Worm (Caenorhabditis elegans) whole organism, mixed stage, embryonic: ENCODE data around the gene irld-64.

Source experiments
- bed-3 ChIP-seq: fragments of 200-800 bp; sonication (Bioruptor generic); optimal IDR thresholded peaks from 3 replicates; lab custom pipeline; 2018; ENCODE audit warnings: mild to moderate bottlenecking, missing genetic modification characterization, moderate library complexity, missing compliant biosample characterization
- blmp-1 ChIP-seq: fragments of 150-350 bp; optimal IDR thresholded peaks from 2 replicates; lab custom pipeline; 2014; ENCODE audit warnings: missing biosample characterization, missing genetic modification characterization
- ceh-39 ChIP-seq: fragments of 150-350 bp; optimal IDR thresholded peaks from 2 replicates; lab custom pipeline; 2014; ENCODE audit warnings: missing biosample characterization, missing genetic modification characterization
- ceh-43 ChIP-seq: fragments of 200-800 bp; sonication (Bioruptor generic); optimal IDR thresholded peaks from 2 replicates; lab custom pipeline; 2018; ENCODE audit warnings: mild to moderate bottlenecking, missing genetic modification characterization, moderate library complexity, missing compliant biosample characterization
- ceh-83 ChIP-seq: fragments of 200-800 bp; sonication (Bioruptor generic); optimal IDR thresholded peaks from 2 replicates; lab custom pipeline; 2018; ENCODE audit warnings: mild to moderate bottlenecking, missing genetic modification characterization, missing compliant biosample characterization
- ces-1 ChIP-seq: fragments of 150-350 bp; optimal IDR thresholded peaks from 2 replicates; lab custom pipeline; 2014; ENCODE audit warnings: missing biosample characterization, missing genetic modification reagents, missing genetic modification characterization
- flh-1 ChIP-seq: fragments of 200-800 bp; sonication (Bioruptor generic); optimal IDR thresholded peaks from 2 replicates; lab custom pipeline; 2018; ENCODE audit warnings: mild to moderate bottlenecking, missing genetic modification characterization, moderate library complexity, missing compliant biosample characterization
- ham-2 ChIP-seq: fragments of 200-800 bp; sonication (Bioruptor generic); optimal IDR thresholded peaks from 2 replicates; lab custom pipeline; 2018; ENCODE audit warnings: mild to moderate bottlenecking, missing genetic modification characterization, missing compliant biosample characterization
- hlh-1 ChIP-seq: fragments of 150-350 bp; optimal IDR thresholded peaks from 2 replicates; lab custom pipeline; 2014; ENCODE audit warnings: missing biosample characterization, missing genetic modification reagents, missing genetic modification characterization
- lin-13 ChIP-seq: fragments of 150-350 bp; optimal IDR thresholded peaks from 2 replicates; lab custom pipeline; 2014; ENCODE audit warnings: missing biosample characterization, missing genetic modification characterization
- lin-32 ChIP-seq: fragments of 200-800 bp; sonication (Bioruptor generic); optimal IDR thresholded peaks from 2 replicates; lab custom pipeline; 2018; ENCODE audit warnings: mild to moderate bottlenecking, missing genetic modification characterization, missing compliant biosample characterization
- lsy-2 ChIP-seq: fragments of 150-350 bp; optimal IDR thresholded peaks from 2 replicates; lab custom pipeline; 2014; ENCODE audit warnings: missing biosample characterization, missing genetic modification characterization
- mep-1 ChIP-seq: fragments of 150-350 bp; optimal IDR thresholded peaks from 2 replicates; lab custom pipeline; 2017; ENCODE audit warnings: missing biosample characterization, missing genetic modification reagents, missing genetic modification characterization, inconsistent platforms
- mls-2 ChIP-seq: sonication (generic microtip); optimal IDR thresholded peaks from 2 replicates; lab custom pipeline; 2016; ENCODE audit warnings: mild to moderate bottlenecking, missing genetic modification characterization, moderate library complexity, missing compliant biosample characterization
- nhr-12 ChIP-seq: fragments of 150-350 bp; optimal IDR thresholded peaks from 2 replicates; lab custom pipeline; 2014; ENCODE audit warnings: missing biosample characterization, missing genetic modification characterization
- nhr-2 ChIP-seq: fragments of 150-350 bp; optimal IDR thresholded peaks from 2 replicates; lab custom pipeline; 2014; ENCODE audit warnings: missing biosample characterization, missing genetic modification characterization
- nhr-237 ChIP-seq: fragments of 150-350 bp; optimal IDR thresholded peaks from 2 replicates; lab custom pipeline; 2014; ENCODE audit warnings: missing biosample characterization, missing genetic modification characterization
- nhr-28 ChIP-seq: fragments of 150-350 bp; optimal IDR thresholded peaks from 2 replicates; lab custom pipeline; 2014; ENCODE audit warnings: missing biosample characterization, missing genetic modification characterization
- nhr-76 ChIP-seq: sonication (generic microtip); optimal IDR thresholded peaks from 2 replicates; lab custom pipeline; 2017; ENCODE audit warnings: missing biosample characterization, missing genetic modification characterization
- pha-4 ChIP-seq: fragments of 150-350 bp; optimal IDR thresholded peaks from 2 replicates; lab custom pipeline; 2018; ENCODE audit warnings: missing biosample characterization, missing genetic modification reagents, missing genetic modification characterization
- snpc-4 ChIP-seq: fragments of 150-350 bp; optimal IDR thresholded peaks from 2 replicates; lab custom pipeline; 2014; ENCODE audit warnings: missing biosample characterization, missing genetic modification characterization
- sptf-1 ChIP-seq: sonication (generic microtip); optimal IDR thresholded peaks from 2 replicates; lab custom pipeline; 2017; ENCODE audit warnings: mild to moderate bottlenecking, missing genetic modification characterization, moderate library complexity, missing compliant biosample characterization
- unc-120 ChIP-seq: sonication (generic microtip); optimal IDR thresholded peaks from 2 replicates; lab custom pipeline; 2017; ENCODE audit warnings: missing genetic modification characterization, missing compliant biosample characterization; ENCODE audit not compliant: poor library complexity, severe bottlenecking
- unc-62 ChIP-seq: fragments of 150-350 bp; optimal IDR thresholded peaks from 2 replicates; lab custom pipeline; 2014; ENCODE audit warnings: missing biosample characterization, missing genetic modification reagents, missing genetic modification characterization
- ztf-11 ChIP-seq: fragments of 150-350 bp; optimal IDR thresholded peaks from 2 replicates; lab custom pipeline; 2014; ENCODE audit warnings: missing biosample characterization, missing genetic modification characterization

Gene irld-64

ce11 chrII:2885518-2886449 is 44.6 kb downstream of the irld-64 start:
- no peak for TF ChIP-seq lin-13 (tag; lab: Kevin White, UChicago)
- TF ChIP-seq ces-1 = no peak
- no peak for TF ChIP-seq flh-1 (GFP tag; lab: Kevin White, UChicago)
- TF ChIP-seq bed-3 (GFP tag; lab: Kevin White, UChicago) = no peak
- no peak for TF ChIP-seq lin-32 (GFP tag; lab: Kevin White, UChicago)
- TF ChIP-seq nhr-76 (tag; lab: Kevin White, UChicago) = no peak
- no peak for TF ChIP-seq pha-4
- TF ChIP-seq snpc-4 (tag; lab: Kevin White, UChicago) = no peak
- no peak for TF ChIP-seq hlh-1
- TF ChIP-seq unc-62 (GFP tag; lab: Kevin White, UChicago) = no peak
- no peak for TF ChIP-seq blmp-1 (tag; lab: Kevin White, UChicago)
- no peak for TF ChIP-seq nhr-28 (tag; lab: Kevin White, UChicago)
- no peak for TF ChIP-seq nhr-2 (tag; lab: Kevin White, UChicago)
- TF ChIP-seq sptf-1 (tag; lab: Kevin White, UChicago) = no peak

- TF ChIP-seq bed-3 (GFP tag; lab: Kevin White, UChicago) = no peak
- no peak for TF ChIP-seq ham-2 (GFP tag; lab: Kevin White, UChicago)
These were observed 45.6 kb downstream of the irld-64 start, which contains the start of gene pigw-1 for ce11 chrII:2884810-2885209. TSS of gene pigw-1 (minus strand) at chrII:2884910.

- no peak for TF ChIP-seq ceh-43 (GFP tag; lab: Kevin White, UChicago)
- TF ChIP-seq, all 35 proteins: peak for 0
These were observed 49.3 kb downstream of the irld-64 start for ce11 chrII:2881088-2881487.

ce11 chrII:2878909-2879308 is 51.5 kb downstream of the irld-64 start:
- TF ChIP-seq mep-1 (tag; lab: Kevin White, UChicago) (no peak), unc-120 (no peak), flh-1 (GFP tag; lab: Kevin White, UChicago) (no peak), nhr-2 (tag; lab: Kevin White, UChicago) (no peak), ceh-83 (GFP tag; lab: Kevin White, UChicago) (no peak), ceh-39 (no peak), lsy-2 (no peak), nhr-237 (tag; lab: Kevin White, UChicago) (no peak), mls-2 (tag; lab: Kevin White, UChicago) (no peak), ztf-11 (tag; lab: Kevin White, UChicago) (no peak), bed-3 (GFP tag; lab: Kevin White, UChicago) (no peak), pha-4 (no peak), nhr-12 (tag; lab: Kevin White, UChicago) (no peak), nhr-28 (tag; lab: Kevin White, UChicago) (no peak), ham-2 (GFP tag; lab: Kevin White, UChicago) (no peak), lin-13 (tag; lab: Kevin White, UChicago) (no peak), hlh-1 (no peak)
